Fruit fly (Drosophila melanogaster) whole organism: Measurements from ENCODE around the gene CG42237.

Experiments
- CG8478 ChIP-seq: fragments of >200 bp; optimal IDR thresholded peaks from 2 replicates; lab custom pipeline; 2018; ENCODE audit warnings: inconsistent platforms
- pan ChIP-seq: fragments of >200 bp; optimal IDR thresholded peaks from 2 replicates; lab custom pipeline; 2017
- psq ChIP-seq: fragments of >200 bp; optimal IDR thresholded peaks from 2 replicates; lab custom pipeline; 2017

- TF ChIP-seq psq (lab: Kevin White, UChicago) (no peak), pan (lab: Kevin White, UChicago) (no peak), CG8478 (lab: Kevin White, UChicago) (no peak)
Observed at dm6 chrX:13114861-13115260, at the start of gene CG42237.
